Fruit fly (Drosophila melanogaster) whole organism, prepupa: Measurements from ENCODE around the gene CG33985.
A peak's percentile ranks its signal among the peaks of the same experiment; 100 is the strongest.

ENCODE experiments used
- Blimp-1 ChIP-seq: fragments of 200-800 bp; sonication (Bioruptor generic); optimal IDR thresholded peaks from 3 replicates; lab custom pipeline; 2017; ENCODE audit warnings: missing biosample characterization, missing genetic modification characterization, mild to moderate bottlenecking, moderate library complexity, missing genetic modification reagents
- CG10631 ChIP-seq: fragments of 200-800 bp; sonication (Bioruptor generic); optimal IDR thresholded peaks from 2 replicates; lab custom pipeline; 2016; ENCODE audit warnings: missing biosample characterization, missing genetic modification characterization
- CG10669 ChIP-seq: fragments of 200-800 bp; sonication (Bioruptor generic); optimal IDR thresholded peaks from 3 replicates; lab custom pipeline; 2018; ENCODE audit warnings: missing biosample characterization, mild to moderate bottlenecking, missing genetic modification characterization, moderate library complexity
- CG11902 ChIP-seq: fragments of 200-800 bp; sonication (Bioruptor generic); optimal IDR thresholded peaks from 3 replicates; lab custom pipeline; 2016; ENCODE audit warnings: missing biosample characterization, missing genetic modification characterization
- CG15336 ChIP-seq: fragments of 200-800 bp; sonication (Bioruptor generic); IDR thresholded peaks from 2 replicates; pipeline ENCODE4 v1.3.6; 2022; ENCODE audit warnings: missing biosample characterization, missing genetic modification characterization
- CG1621 ChIP-seq: fragments of 200-800 bp; sonication (Bioruptor generic); optimal IDR thresholded peaks from 3 replicates; lab custom pipeline; 2018; ENCODE audit warnings: missing biosample characterization, mild to moderate bottlenecking, missing genetic modification characterization
- CG16779 ChIP-seq: fragments of 200-800 bp; sonication (Bioruptor generic); optimal IDR thresholded peaks from 3 replicates; lab custom pipeline; 2017; ENCODE audit warnings: missing biosample characterization, mild to moderate bottlenecking, missing genetic modification characterization
- CG3032 ChIP-seq: fragments of 200-800 bp; optimal IDR thresholded peaks from 2 replicates; lab custom pipeline; 2019; ENCODE audit warnings: missing biosample characterization, mild to moderate bottlenecking, missing genetic modification characterization, moderate library complexity
- CG31627 ChIP-seq: fragments of 200-800 bp; sonication (Bioruptor generic); optimal IDR thresholded peaks from 3 replicates; lab custom pipeline; 2016; ENCODE audit warnings: missing biosample characterization, missing genetic modification characterization
- CG32006 ChIP-seq: fragments of 200-800 bp; sonication (Bioruptor generic); optimal IDR thresholded peaks from 3 replicates; lab custom pipeline; 2017; ENCODE audit warnings: missing biosample characterization, mild to moderate bottlenecking, missing genetic modification characterization
- CG34406 ChIP-seq: fragments of 200-800 bp; sonication (Bioruptor generic); optimal IDR thresholded peaks from 3 replicates; lab custom pipeline; 2016; ENCODE audit warnings: missing biosample characterization, missing genetic modification characterization
- CG3919 ChIP-seq: fragments of 200-800 bp; sonication (Bioruptor generic); optimal IDR thresholded peaks from 3 replicates; lab custom pipeline; 2016; ENCODE audit warnings: missing biosample characterization, missing genetic modification characterization
- CG6163 ChIP-seq: fragments of 200-800 bp; sonication (Bioruptor generic); IDR thresholded peaks from 3 replicates; pipeline ENCODE4 v1.3.6; 2022; ENCODE audit warnings: missing biosample characterization, missing genetic modification characterization
- CG6276 ChIP-seq: fragments of 200-800 bp; sonication (Bioruptor generic); optimal IDR thresholded peaks from 2 replicates; lab custom pipeline; 2017; ENCODE audit warnings: missing biosample characterization, mild to moderate bottlenecking, missing genetic modification characterization
- CG6792 ChIP-seq: fragments of 200-800 bp; sonication (Bioruptor generic); optimal IDR thresholded peaks from 3 replicates; lab custom pipeline; 2016; ENCODE audit warnings: missing biosample characterization, missing genetic modification characterization
- CG6854 ChIP-seq: fragments of 200-800 bp; sonication (Bioruptor generic); optimal IDR thresholded peaks from 2 replicates; lab custom pipeline; 2017; ENCODE audit warnings: missing biosample characterization, mild to moderate bottlenecking, missing genetic modification characterization
- CG7368 ChIP-seq: fragments of 200-800 bp; sonication (Bioruptor generic); optimal IDR thresholded peaks from 3 replicates; lab custom pipeline; 2016; ENCODE audit warnings: missing biosample characterization, missing genetic modification characterization
- CG8119 ChIP-seq: fragments of 200-800 bp; sonication (Bioruptor generic); IDR thresholded peaks from 3 replicates; pipeline ENCODE4 v1.3.6; 2022; ENCODE audit warnings: missing biosample characterization, missing genetic modification characterization
- Eip93F ChIP-seq: fragments of 200-800 bp; sonication (Bioruptor generic); optimal IDR thresholded peaks from 2 replicates; lab custom pipeline; 2016; ENCODE audit warnings: missing biosample characterization, mild to moderate bottlenecking, missing genetic modification characterization
- Ets21C ChIP-seq: fragments of 200-800 bp; sonication (Bioruptor generic); optimal IDR thresholded peaks from 3 replicates; lab custom pipeline; 2016; ENCODE audit warnings: missing biosample characterization, missing genetic modification characterization
- Ets96B ChIP-seq: fragments of 200-800 bp; optimal IDR thresholded peaks from 2 replicates; lab custom pipeline; 2019; ENCODE audit warnings: missing biosample characterization, mild to moderate bottlenecking, missing genetic modification characterization, moderate library complexity
- Hr38 ChIP-seq: sonication (Bioruptor generic); optimal IDR thresholded peaks from 2 replicates; lab custom pipeline; 2016; ENCODE audit warnings: missing biosample characterization, missing genetic modification characterization
- Hr4 ChIP-seq: fragments of 200-800 bp; sonication (Bioruptor generic); optimal IDR thresholded peaks from 3 replicates; lab custom pipeline; 2016; ENCODE audit warnings: missing biosample characterization, missing genetic modification characterization
- Lpt ChIP-seq: fragments of 200-800 bp; sonication (Bioruptor generic); optimal IDR thresholded peaks from 3 replicates; lab custom pipeline; 2016; ENCODE audit warnings: missing biosample characterization, missing genetic modification characterization
- Met ChIP-seq: fragments of 200-800 bp; sonication (Bioruptor generic); optimal IDR thresholded peaks from 3 replicates; lab custom pipeline; 2016; ENCODE audit warnings: missing biosample characterization, missing genetic modification characterization
- OdsH ChIP-seq: fragments of 200-800 bp; sonication (Bioruptor generic); optimal IDR thresholded peaks from 3 replicates; lab custom pipeline; 2016; ENCODE audit warnings: missing biosample characterization, missing genetic modification characterization
- Smox ChIP-seq: fragments of 200-800 bp; sonication (Bioruptor generic); optimal IDR thresholded peaks from 3 replicates; lab custom pipeline; 2016; ENCODE audit warnings: missing biosample characterization, missing genetic modification characterization
- Sox102F ChIP-seq: fragments of 200-800 bp; sonication (Bioruptor generic); optimal IDR thresholded peaks from 2 replicates; lab custom pipeline; 2016; ENCODE audit warnings: missing biosample characterization, mild to moderate bottlenecking, missing genetic modification characterization
- Sox15 ChIP-seq: fragments of 200-800 bp; sonication (Bioruptor generic); optimal IDR thresholded peaks from 3 replicates; lab custom pipeline; 2016; ENCODE audit warnings: missing biosample characterization, missing genetic modification characterization
- achi ChIP-seq: fragments of 200-800 bp; sonication (Bioruptor generic); optimal IDR thresholded peaks from 3 replicates; lab custom pipeline; 2016; ENCODE audit warnings: missing biosample characterization, missing genetic modification characterization
- acj6 ChIP-seq: fragments of 200-800 bp; sonication (Bioruptor generic); optimal IDR thresholded peaks from 3 replicates; lab custom pipeline; 2016; ENCODE audit warnings: missing biosample characterization, missing genetic modification characterization
- cyc ChIP-seq: fragments of 200-800 bp; sonication (Bioruptor generic); optimal IDR thresholded peaks from 3 replicates; lab custom pipeline; 2016; ENCODE audit warnings: missing biosample characterization, missing genetic modification characterization
- dac ChIP-seq: fragments of 200-800 bp; sonication (Bioruptor generic); optimal IDR thresholded peaks from 2 replicates; lab custom pipeline; 2017; ENCODE audit warnings: missing biosample characterization, mild to moderate bottlenecking, missing genetic modification characterization
- dsx ChIP-seq: fragments of 200-800 bp; optimal IDR thresholded peaks from 3 replicates; lab custom pipeline; 2019; ENCODE audit warnings: missing biosample characterization, mild to moderate bottlenecking, missing genetic modification characterization, moderate library complexity; ENCODE audit not compliant: poor library complexity, severe bottlenecking
- eg ChIP-seq: fragments of 200-800 bp; sonication (Bioruptor generic); IDR thresholded peaks from 3 replicates; pipeline ENCODE4 v1.3.6; 2022; ENCODE audit warnings: missing biosample characterization, missing genetic modification characterization
- fd59A ChIP-seq: fragments of 200-800 bp; sonication (Bioruptor generic); optimal IDR thresholded peaks from 2 replicates; lab custom pipeline; 2017; ENCODE audit warnings: missing biosample characterization, mild to moderate bottlenecking, missing genetic modification characterization, missing genetic modification reagents
- fd85E ChIP-seq: fragments of 200-800 bp; sonication (Bioruptor generic); optimal IDR thresholded peaks from 3 replicates; lab custom pipeline; 2016; ENCODE audit warnings: missing biosample characterization, missing genetic modification characterization
- fkh ChIP-seq: fragments of 200-800 bp; sonication (Bioruptor generic); optimal IDR thresholded peaks from 3 replicates; lab custom pipeline; 2017; ENCODE audit warnings: missing biosample characterization, mild to moderate bottlenecking, missing genetic modification characterization, moderate library complexity
- lz ChIP-seq: fragments of 200-800 bp; sonication (Bioruptor generic); optimal IDR thresholded peaks from 3 replicates; lab custom pipeline; 2016; ENCODE audit warnings: missing biosample characterization, missing genetic modification characterization
- pdm3 ChIP-seq: fragments of 200-800 bp; sonication (Bioruptor generic); optimal IDR thresholded peaks from 3 replicates; lab custom pipeline; 2016; ENCODE audit warnings: missing biosample characterization, missing genetic modification characterization
- salr ChIP-seq, 2 experiments: fragments of 200-800 bp; sonication (Bioruptor generic); optimal IDR thresholded peaks; 3 replicates each; lab custom pipeline; 2016 to 2018; ENCODE audit warnings: missing biosample characterization in 2 of 2, missing genetic modification characterization in 2 of 2, mild to moderate bottlenecking in 1 of 2
- spab ChIP-seq: fragments of 200-800 bp; sonication (Bioruptor generic); optimal IDR thresholded peaks from 2 replicates; lab custom pipeline; 2017; ENCODE audit warnings: missing biosample characterization, mild to moderate bottlenecking, missing genetic modification characterization, missing genetic modification reagents
- svp ChIP-seq: fragments of 200-800 bp; sonication (Bioruptor generic); peaks from one replicate; lab custom pipeline; 2016; ENCODE audit warnings: missing biosample characterization, missing genetic modification characterization
- topi ChIP-seq: fragments of 200-800 bp; sonication (Bioruptor generic); optimal IDR thresholded peaks from 3 replicates; lab custom pipeline; 2016; ENCODE audit warnings: missing biosample characterization, missing genetic modification characterization
- vri ChIP-seq: fragments of 200-800 bp; sonication (Bioruptor generic); optimal IDR thresholded peaks from 3 replicates; lab custom pipeline; 2016; ENCODE audit warnings: missing biosample characterization, mild to moderate bottlenecking, missing genetic modification characterization

Gene CG33985

DNA sequence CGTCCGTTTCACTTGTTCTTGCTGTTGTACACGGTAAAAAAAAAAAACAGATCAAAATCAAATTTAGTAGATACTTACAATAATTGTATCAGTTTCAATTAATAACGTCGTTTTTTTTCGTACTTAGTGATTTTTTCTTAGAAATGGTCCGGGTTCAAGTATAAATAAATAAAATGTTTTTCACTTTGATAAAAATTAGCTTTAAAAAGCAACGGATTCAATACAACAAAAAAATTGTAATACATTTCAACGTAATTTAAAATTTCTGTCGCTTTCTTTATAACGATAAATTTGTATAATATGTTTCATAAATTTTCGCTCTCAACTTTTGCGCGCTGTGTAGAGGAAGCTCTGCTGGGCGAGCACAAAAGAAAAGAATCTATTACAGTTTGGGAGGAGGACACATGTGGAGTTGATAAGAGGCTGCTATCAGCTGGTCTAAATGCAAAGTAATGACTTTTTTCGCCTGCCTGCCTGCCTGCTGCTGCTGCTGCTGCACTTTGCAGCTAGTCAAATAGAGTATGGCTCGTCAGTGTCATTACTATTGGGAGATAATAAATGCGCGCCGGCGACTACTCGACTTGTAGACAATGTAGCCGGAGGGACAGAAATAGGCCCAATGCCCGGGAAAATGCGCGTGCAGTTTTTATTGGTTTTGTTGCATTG lies 11.4 kb upstream of the CG33985 start (continued):
- TF ChIP-seq Hr38 (GFP tag; lab: Kevin White, UChicago) (no peak), CG7368 (no peak), Hr4 (GFP tag; lab: Kevin White, UChicago) (peak; percentile 86), Eip93F (GFP tag; lab: Kevin White, UChicago) (no peak), CG6792 (peak; percentile 27), CG16779 (peak; percentile 30), CG6163 (peak; percentile 36; the same call in 2 of the 3 replicates), achi (GFP tag; lab: Kevin White, UChicago) (peak; percentile 76), Blimp-1 (GFP tag; lab: Kevin White, UChicago) (no peak)

DNA sequence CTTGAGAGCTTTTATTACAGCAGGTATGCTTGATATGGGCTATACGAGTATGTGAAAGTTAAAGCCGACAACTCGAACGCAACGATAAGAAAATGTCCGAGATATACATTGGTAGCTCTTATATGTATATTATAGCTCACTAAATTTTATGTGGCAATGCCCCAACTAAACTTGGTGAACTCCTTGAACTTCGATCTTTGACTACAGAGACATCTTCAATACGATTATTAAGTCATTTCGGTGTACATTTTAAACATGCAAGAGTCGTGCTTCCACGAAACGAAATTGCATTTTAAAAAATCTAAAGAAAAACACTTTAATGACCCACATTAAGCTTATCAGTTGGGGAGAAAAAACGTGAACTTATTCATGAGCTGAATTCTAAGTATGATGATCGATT lies 9.9 kb upstream of the CG33985 start:
- TF ChIP-seq CG3919 (GFP tag; lab: Kevin White, UChicago) (no peak), svp (peak; percentile 71), achi (GFP tag; lab: Kevin White, UChicago) (no peak), OdsH (no peak), CG16779 (no peak), pdm3 (GFP tag; lab: Kevin White, UChicago) (no peak)
- TF ChIP-seq, all 60 proteins: peak for 1

DNA sequence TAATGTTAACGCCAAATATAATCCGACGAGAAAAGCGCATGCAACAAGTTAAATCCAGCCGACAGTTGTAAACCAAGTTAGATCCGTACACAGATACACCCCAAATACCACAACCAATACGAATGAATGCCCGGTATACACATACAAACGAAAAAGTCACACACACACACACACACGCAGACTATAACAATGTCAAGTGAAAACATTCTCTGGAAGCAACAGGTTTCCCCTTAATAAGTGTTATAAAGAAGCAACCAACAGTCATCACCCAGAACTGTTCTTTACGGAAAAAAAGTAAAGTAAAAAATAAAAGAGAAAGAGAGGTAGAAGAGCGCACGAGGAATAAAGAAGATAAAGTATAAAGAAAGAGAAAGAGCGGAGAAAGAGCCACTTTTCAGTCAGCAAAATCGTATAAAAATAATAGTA lies 9.2 kb upstream of the CG33985 start:
- TF ChIP-seq Blimp-1 (GFP tag; lab: Kevin White, UChicago) = peak; percentile 8
- TF ChIP-seq fd59A (GFP tag; lab: Kevin White, UChicago) = no peak
- TF ChIP-seq dac = no peak
- TF ChIP-seq fd85E = no peak
- TF ChIP-seq CG10631 (GFP tag; lab: Kevin White, UChicago) = no peak
- TF ChIP-seq Sox102F = no peak
- no peak for TF ChIP-seq cyc (GFP tag; lab: Kevin White, UChicago)
- no peak for TF ChIP-seq CG34406 (GFP tag; lab: Kevin White, UChicago)
- TF ChIP-seq CG11902 (GFP tag; lab: Kevin White, UChicago) = no peak
- TF ChIP-seq dsx (GFP tag; lab: Kevin White, UChicago) = peak; percentile 83
- TF ChIP-seq Sox15 = no peak
- no peak for TF ChIP-seq CG6276 (GFP tag; lab: Kevin White, UChicago)
- TF ChIP-seq CG3919 (GFP tag; lab: Kevin White, UChicago) = no peak
- no peak for TF ChIP-seq topi (GFP tag; lab: Kevin White, UChicago)
- TF ChIP-seq Ets96B (tag; lab: Kevin White, UChicago) = no peak
- TF ChIP-seq Lpt (GFP tag; lab: Kevin White, UChicago) = no peak
- no peak for TF ChIP-seq OdsH
- no peak for TF ChIP-seq CG6854 (GFP tag; lab: Kevin White, UChicago)
- no peak for TF ChIP-seq achi (GFP tag; lab: Kevin White, UChicago)
- no peak for TF ChIP-seq salr (GFP tag; optimal IDR thresholded peaks at IDR 0.05; lab: Kevin White, UChicago)
- TF ChIP-seq CG31627 (GFP tag; lab: Kevin White, UChicago) = no peak
- TF ChIP-seq pdm3 (GFP tag; lab: Kevin White, UChicago) = no peak
- TF ChIP-seq Eip93F (GFP tag; lab: Kevin White, UChicago) = peak; percentile 23
- TF ChIP-seq acj6 (GFP tag; lab: Kevin White, UChicago) = no peak
- no peak for TF ChIP-seq CG15336 (GFP tag; lab: Robert Waterston, UW)
- no peak for TF ChIP-seq CG32006
- 0 out of 3 replicates have a peak, but pooled peaks have one; percentile 18 for TF ChIP-seq CG8119 (GFP tag; lab: Robert Waterston, UW)
- no peak for TF ChIP-seq CG16779
- no peak for TF ChIP-seq Hr4 (GFP tag; lab: Kevin White, UChicago)
- TF ChIP-seq CG1621 = peak; percentile 3
- no peak for TF ChIP-seq Ets21C (GFP tag; lab: Kevin White, UChicago)
- TF ChIP-seq lz (GFP tag; lab: Kevin White, UChicago) = no peak
- TF ChIP-seq CG6163 = peak; percentile 7; the same call in 1 of the 3 replicates
- TF ChIP-seq CG7368 = no peak
- no peak for TF ChIP-seq svp
- TF ChIP-seq vri (GFP tag; lab: Kevin White, UChicago) = no peak
- TF ChIP-seq CG10669 = no peak
- no peak for TF ChIP-seq Smox
- no peak for TF ChIP-seq Hr38 (GFP tag; lab: Kevin White, UChicago)
- no peak for TF ChIP-seq Met (GFP tag; lab: Kevin White, UChicago)
- no peak for TF ChIP-seq fkh
- no peak for TF ChIP-seq CG3032 (tag; lab: Kevin White, UChicago)
- no peak for TF ChIP-seq spab (GFP tag; lab: Kevin White, UChicago)
- TF ChIP-seq eg (GFP tag; lab: Robert Waterston, UW) = 0 out of 3 replicates have a peak, but pooled peaks have one; percentile 8
